Worm (Caenorhabditis elegans) whole organism, mixed stage, embryonic: ENCODE results near the gene str-63.
"Not testable (repeated sequence)": the region's sequence is repeated elsewhere in the genome, so short reads cannot be mapped to it uniquely, and the experiment has no call there.

Experiments used
- bed-3 ChIP-seq: fragments of 200-800 bp; sonication (Bioruptor generic); optimal IDR thresholded peaks from 3 replicates; lab custom pipeline; 2018; ENCODE audit warnings: mild to moderate bottlenecking, missing genetic modification characterization, moderate library complexity, missing compliant biosample characterization
- blmp-1 ChIP-seq: fragments of 150-350 bp; optimal IDR thresholded peaks from 2 replicates; lab custom pipeline; 2014; ENCODE audit warnings: missing biosample characterization, missing genetic modification characterization
- ceh-39 ChIP-seq: fragments of 150-350 bp; optimal IDR thresholded peaks from 2 replicates; lab custom pipeline; 2014; ENCODE audit warnings: missing biosample characterization, missing genetic modification characterization
- ceh-43 ChIP-seq: fragments of 200-800 bp; sonication (Bioruptor generic); optimal IDR thresholded peaks from 2 replicates; lab custom pipeline; 2018; ENCODE audit warnings: mild to moderate bottlenecking, missing genetic modification characterization, moderate library complexity, missing compliant biosample characterization
- ces-1 ChIP-seq: fragments of 150-350 bp; optimal IDR thresholded peaks from 2 replicates; lab custom pipeline; 2014; ENCODE audit warnings: missing biosample characterization, missing genetic modification reagents, missing genetic modification characterization
- cnd-1 ChIP-seq: fragments of 200-800 bp; sonication (Bioruptor generic); optimal IDR thresholded peaks from 2 replicates; lab custom pipeline; 2018; ENCODE audit warnings: mild to moderate bottlenecking, missing genetic modification characterization, missing compliant biosample characterization
- drap-1 ChIP-seq: fragments of 200-800 bp; sonication (Bioruptor generic); optimal IDR thresholded peaks from 3 replicates; lab custom pipeline; 2018; ENCODE audit warnings: mild to moderate bottlenecking, missing genetic modification characterization, missing compliant biosample characterization
- elt-1 ChIP-seq: sonication (generic microtip); optimal IDR thresholded peaks from 2 replicates; lab custom pipeline; 2017; ENCODE audit warnings: missing genetic modification characterization, mild to moderate bottlenecking, missing compliant biosample characterization, antibody characterized with exemption, moderate library complexity, borderline replicate concordance; ENCODE audit not compliant: insufficient read depth
- elt-3 ChIP-seq: fragments of 150-350 bp; optimal IDR thresholded peaks from 2 replicates; lab custom pipeline; 2014; ENCODE audit warnings: missing biosample characterization, missing genetic modification characterization
- flh-1 ChIP-seq: fragments of 200-800 bp; sonication (Bioruptor generic); optimal IDR thresholded peaks from 2 replicates; lab custom pipeline; 2018; ENCODE audit warnings: mild to moderate bottlenecking, missing genetic modification characterization, moderate library complexity, missing compliant biosample characterization
- ham-2 ChIP-seq: fragments of 200-800 bp; sonication (Bioruptor generic); optimal IDR thresholded peaks from 2 replicates; lab custom pipeline; 2018; ENCODE audit warnings: mild to moderate bottlenecking, missing genetic modification characterization, missing compliant biosample characterization
- hlh-1 ChIP-seq: fragments of 150-350 bp; optimal IDR thresholded peaks from 2 replicates; lab custom pipeline; 2014; ENCODE audit warnings: missing biosample characterization, missing genetic modification reagents, missing genetic modification characterization
- lin-13 ChIP-seq: fragments of 150-350 bp; optimal IDR thresholded peaks from 2 replicates; lab custom pipeline; 2014; ENCODE audit warnings: missing biosample characterization, missing genetic modification characterization
- lin-32 ChIP-seq: fragments of 200-800 bp; sonication (Bioruptor generic); optimal IDR thresholded peaks from 2 replicates; lab custom pipeline; 2018; ENCODE audit warnings: mild to moderate bottlenecking, missing genetic modification characterization, missing compliant biosample characterization
- lsy-2 ChIP-seq: fragments of 150-350 bp; optimal IDR thresholded peaks from 2 replicates; lab custom pipeline; 2014; ENCODE audit warnings: missing biosample characterization, missing genetic modification characterization
- mab-5 ChIP-seq: fragments of 150-350 bp; optimal IDR thresholded peaks from 2 replicates; lab custom pipeline; 2014; ENCODE audit warnings: missing biosample characterization, missing genetic modification characterization
- mep-1 ChIP-seq: fragments of 150-350 bp; optimal IDR thresholded peaks from 2 replicates; lab custom pipeline; 2017; ENCODE audit warnings: missing biosample characterization, missing genetic modification reagents, missing genetic modification characterization, inconsistent platforms
- mls-2 ChIP-seq: sonication (generic microtip); optimal IDR thresholded peaks from 2 replicates; lab custom pipeline; 2016; ENCODE audit warnings: mild to moderate bottlenecking, missing genetic modification characterization, moderate library complexity, missing compliant biosample characterization
- nhr-12 ChIP-seq: fragments of 150-350 bp; optimal IDR thresholded peaks from 2 replicates; lab custom pipeline; 2014; ENCODE audit warnings: missing biosample characterization, missing genetic modification characterization
- nhr-2 ChIP-seq: fragments of 150-350 bp; optimal IDR thresholded peaks from 2 replicates; lab custom pipeline; 2014; ENCODE audit warnings: missing biosample characterization, missing genetic modification characterization
- nhr-237 ChIP-seq: fragments of 150-350 bp; optimal IDR thresholded peaks from 2 replicates; lab custom pipeline; 2014; ENCODE audit warnings: missing biosample characterization, missing genetic modification characterization
- nhr-28 ChIP-seq: fragments of 150-350 bp; optimal IDR thresholded peaks from 2 replicates; lab custom pipeline; 2014; ENCODE audit warnings: missing biosample characterization, missing genetic modification characterization
- pha-4 ChIP-seq: fragments of 150-350 bp; optimal IDR thresholded peaks from 2 replicates; lab custom pipeline; 2018; ENCODE audit warnings: missing biosample characterization, missing genetic modification reagents, missing genetic modification characterization
- sem-2 ChIP-seq: fragments of 200-800 bp; sonication (Bioruptor generic); optimal IDR thresholded peaks from 2 replicates; lab custom pipeline; 2018; ENCODE audit warnings: mild to moderate bottlenecking, missing genetic modification characterization, missing compliant biosample characterization
- sptf-1 ChIP-seq: sonication (generic microtip); optimal IDR thresholded peaks from 2 replicates; lab custom pipeline; 2017; ENCODE audit warnings: mild to moderate bottlenecking, missing genetic modification characterization, moderate library complexity, missing compliant biosample characterization
- tbx-8 ChIP-seq: fragments of 200-800 bp; sonication (Bioruptor generic); optimal IDR thresholded peaks from 2 replicates; lab custom pipeline; 2018; ENCODE audit warnings: mild to moderate bottlenecking, missing genetic modification characterization, moderate library complexity, missing compliant biosample characterization
- unc-120 ChIP-seq: sonication (generic microtip); optimal IDR thresholded peaks from 2 replicates; lab custom pipeline; 2017; ENCODE audit warnings: missing genetic modification characterization, missing compliant biosample characterization; ENCODE audit not compliant: poor library complexity, severe bottlenecking
- unc-39 ChIP-seq: fragments of 150-350 bp; optimal IDR thresholded peaks from 2 replicates; lab custom pipeline; 2014; ENCODE audit warnings: missing biosample characterization, missing genetic modification characterization
- ztf-11 ChIP-seq: fragments of 150-350 bp; optimal IDR thresholded peaks from 2 replicates; lab custom pipeline; 2014; ENCODE audit warnings: missing biosample characterization, missing genetic modification characterization

str-63 gene

DNA sequence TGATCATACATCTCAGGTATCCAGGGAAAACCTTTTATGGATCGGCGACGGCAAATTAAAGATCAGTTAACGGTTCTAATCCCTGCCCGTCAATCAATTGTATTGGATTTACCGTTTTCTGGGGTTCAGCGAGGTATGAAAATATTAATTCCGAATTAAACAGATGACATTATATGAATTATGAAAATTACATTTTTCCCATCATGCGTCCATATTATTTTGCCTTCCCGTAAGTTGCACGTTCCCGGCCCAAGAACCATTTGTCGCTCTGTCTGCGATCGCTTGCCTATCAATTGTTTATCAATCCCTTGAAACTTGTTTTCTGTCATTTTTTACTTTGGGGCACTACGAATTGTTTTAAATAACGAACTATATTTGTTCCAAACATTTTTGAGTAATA lies 10.3 kb downstream of the str-63 start:
- TF ChIP-seq nhr-28 (tag; lab: Kevin White, UChicago), result no peak
- TF ChIP-seq, all 35 proteins: peak for 0

DNA sequence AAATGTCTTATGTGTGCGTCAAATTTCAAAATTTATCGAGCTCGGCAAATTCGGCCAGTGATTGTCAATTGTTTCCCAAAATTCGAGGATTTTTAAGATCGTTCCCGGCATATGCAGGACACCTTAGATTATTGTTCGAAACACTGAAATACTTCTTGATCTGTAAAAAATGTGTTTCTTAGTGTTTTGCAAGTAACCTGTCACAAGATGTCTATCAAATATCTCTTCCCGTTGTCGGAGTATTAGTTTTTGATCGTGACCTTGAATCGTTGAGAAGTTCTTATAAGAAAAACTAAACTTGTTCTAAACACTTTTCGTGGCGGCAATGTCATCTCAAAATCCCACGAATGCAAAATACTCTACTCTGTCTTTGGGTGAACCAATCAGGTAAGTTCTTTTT lies 11.1 kb downstream of the str-63 start, which contains the start of gene C04E12.4:
TSS of gene C04E12.4 (plus strand) at position 301 of the 400 bp plus-strand sequence.
- TF ChIP-seq mls-2 (tag; lab: Kevin White, UChicago) (no peak), lin-13 (tag; lab: Kevin White, UChicago) (no peak), sptf-1 (no peak), nhr-28 (tag; lab: Kevin White, UChicago) (no peak), tbx-8 (GFP tag; lab: Kevin White, UChicago) (no peak), bed-3 (GFP tag; lab: Kevin White, UChicago) (no peak), elt-1 (tag; lab: Kevin White, UChicago) (no peak), unc-120 (tag; lab: Kevin White, UChicago) (no peak), lsy-2 (tag; lab: Kevin White, UChicago) (no peak), ztf-11 (tag; lab: Kevin White, UChicago) (no peak), nhr-237 (tag; lab: Kevin White, UChicago) (no peak), ces-1 (GFP tag; lab: Kevin White, UChicago) (no peak), nhr-12 (no peak), mep-1 (tag; lab: Kevin White, UChicago) (no peak), sem-2 (GFP tag; lab: Kevin White, UChicago) (no peak), elt-3 (no peak), mab-5 (tag; lab: Kevin White, UChicago) (no peak), ceh-39 (tag; lab: Kevin White, UChicago) (no peak)

DNA sequence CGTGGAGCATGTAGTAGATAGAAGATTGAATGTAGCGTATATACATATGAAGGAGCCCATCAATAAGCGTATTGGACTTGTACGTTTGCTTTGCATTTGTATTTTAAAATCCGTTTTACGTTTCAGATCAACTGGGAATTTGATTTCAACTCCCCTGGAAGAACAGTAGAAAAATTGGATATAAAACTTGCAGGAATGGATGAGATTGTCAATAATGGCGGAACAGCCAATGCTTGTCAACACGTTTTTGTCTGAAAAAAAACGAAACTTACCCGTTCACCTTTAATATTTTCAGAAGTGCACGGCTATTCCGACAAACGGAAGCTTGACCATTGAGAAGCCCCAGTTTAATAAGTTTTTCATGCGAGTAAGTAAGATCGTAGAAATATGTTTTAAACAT lies 16.4 kb downstream of the str-63 start, which contains the start of gene C04E12.2:
TSS of gene C04E12.2 (plus strand) at position 301 of the 400 bp plus-strand sequence.
- not testable (repeated sequence) for TF ChIP-seq cnd-1 (tag; lab: Kevin White, UChicago); lin-32 (GFP tag; lab: Kevin White, UChicago); drap-1 (GFP tag; lab: Kevin White, UChicago)
- TF ChIP-seq, all 35 proteins: peak for 0; not testable (repeated sequence) for 35

DNA sequence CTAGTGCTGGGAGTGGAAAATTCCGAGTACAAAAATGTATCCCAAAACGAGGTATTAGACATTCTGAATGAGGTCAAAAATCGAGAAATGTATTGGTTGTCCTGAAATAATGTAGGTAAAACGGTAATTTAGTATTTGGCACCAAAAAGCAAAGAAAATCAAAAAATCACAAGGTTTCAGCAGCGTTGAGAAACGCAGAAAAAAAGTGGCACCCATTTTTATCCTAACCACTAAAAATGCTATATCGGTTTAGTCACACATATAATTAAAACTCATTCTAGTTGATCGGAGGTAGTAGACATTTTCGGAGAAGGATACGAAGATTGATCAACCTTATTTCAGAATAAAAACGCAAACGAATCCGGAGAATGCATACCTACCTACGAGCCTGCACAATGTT lies 21.3 kb downstream of the str-63 start, which contains the start of gene srx-121:
TSS of gene srx-121 (minus strand) at position 101 of the 400 bp plus-strand sequence.
- TF ChIP-seq tbx-8 (GFP tag; lab: Kevin White, UChicago), result no peak
- TF ChIP-seq blmp-1, result no peak
- TF ChIP-seq mep-1 (tag; lab: Kevin White, UChicago), result no peak
- no peak for TF ChIP-seq sem-2 (GFP tag; lab: Kevin White, UChicago)
- TF ChIP-seq unc-120 (tag; lab: Kevin White, UChicago), result no peak
- no peak for TF ChIP-seq sptf-1
- TF ChIP-seq elt-3, result no peak
- TF ChIP-seq flh-1 (GFP tag; lab: Kevin White, UChicago), result no peak
- TF ChIP-seq nhr-28 (tag; lab: Kevin White, UChicago), result no peak
- TF ChIP-seq cnd-1 (tag; lab: Kevin White, UChicago), result no peak
- TF ChIP-seq nhr-12, result no peak

DNA sequence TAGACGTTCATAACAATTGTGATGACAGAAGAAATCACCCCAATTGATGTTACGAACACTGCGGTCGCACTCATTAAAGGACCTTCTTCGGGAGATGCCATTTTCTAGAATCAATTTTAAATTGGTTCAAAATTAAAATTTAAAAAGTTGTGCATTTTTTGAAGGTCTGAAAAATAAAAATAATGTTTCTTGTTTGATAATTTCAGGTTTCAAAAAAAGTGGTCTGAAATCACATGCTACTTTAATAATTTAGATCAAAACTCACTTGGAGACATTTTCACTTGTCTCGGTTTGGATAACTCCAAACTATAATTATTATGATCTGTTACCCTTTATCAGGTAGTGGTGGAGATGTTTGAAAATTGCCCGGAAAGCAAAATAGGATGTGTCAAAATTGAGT lies 25.6 kb downstream of the str-63 start, which contains the start of gene srbc-2:
TSS of gene srbc-2 (minus strand) at position 101 of the 400 bp plus-strand sequence.
- TF ChIP-seq unc-39 (tag; lab: Kevin White, UChicago), result no peak
- no peak for TF ChIP-seq sem-2 (GFP tag; lab: Kevin White, UChicago)
- no peak for TF ChIP-seq lin-32 (GFP tag; lab: Kevin White, UChicago)
- TF ChIP-seq flh-1 (GFP tag; lab: Kevin White, UChicago), result no peak
- no peak for TF ChIP-seq unc-120 (tag; lab: Kevin White, UChicago)
- TF ChIP-seq nhr-2 (tag; lab: Kevin White, UChicago), result no peak
- TF ChIP-seq tbx-8 (GFP tag; lab: Kevin White, UChicago), result no peak
- TF ChIP-seq ztf-11 (tag; lab: Kevin White, UChicago), result no peak
- TF ChIP-seq ceh-39 (tag; lab: Kevin White, UChicago), result no peak
- no peak for TF ChIP-seq ceh-43 (GFP tag; lab: Kevin White, UChicago)
- TF ChIP-seq hlh-1 (tag; lab: Kevin White, UChicago), result no peak
- no peak for TF ChIP-seq ham-2 (GFP tag; lab: Kevin White, UChicago)
- no peak for TF ChIP-seq elt-1 (tag; lab: Kevin White, UChicago)
- TF ChIP-seq pha-4, result no peak
- no peak for TF ChIP-seq ces-1 (GFP tag; lab: Kevin White, UChicago)
- no peak for TF ChIP-seq bed-3 (GFP tag; lab: Kevin White, UChicago)
- no peak for TF ChIP-seq drap-1 (GFP tag; lab: Kevin White, UChicago)
- TF ChIP-seq blmp-1, result no peak
- TF ChIP-seq nhr-237 (tag; lab: Kevin White, UChicago), result no peak
